Worm (Caenorhabditis elegans): ENCODE measurements around the gene F22F7.11.
"Not testable (repeated sequence)": the region's sequence is repeated elsewhere in the genome, so short reads cannot be mapped to it uniquely, and the experiment has no call there.

The F22F7.11 gene

DNA sequence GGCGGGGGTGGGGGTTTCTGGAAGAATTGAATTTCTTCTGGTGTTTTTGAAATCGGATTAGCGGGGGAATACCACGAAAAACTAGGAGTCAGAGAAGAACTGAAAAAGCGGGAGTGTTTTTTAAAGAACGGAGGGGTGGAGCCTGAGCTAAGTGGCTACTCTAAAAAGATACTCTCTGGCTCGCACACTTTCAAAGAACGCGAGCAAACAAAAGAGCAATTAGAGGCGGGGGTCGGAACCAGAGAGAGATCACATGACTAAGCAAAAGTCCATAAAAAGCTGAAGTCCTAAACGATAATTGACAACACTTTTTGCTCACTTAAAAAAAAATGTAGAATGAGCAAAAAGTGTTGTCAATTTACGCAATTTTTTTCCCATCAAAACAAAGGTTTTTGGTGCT lies 14.7 kb downstream of the F22F7.11 start:
- TF ChIP-seq daf-12 (tag; optimal IDR thresholded peaks at IDR 0.05) = no peak
- TF ChIP-seq skn-1 (tag; optimal IDR thresholded peaks at IDR 0.05) = no peak
- TF ChIP-seq egl-27 (tag; optimal IDR thresholded peaks at IDR 0.05) = no peak
- no peak for TF ChIP-seq ZK546.5 (tag; optimal IDR thresholded peaks at IDR 0.05)
- TF ChIP-seq pha-4 (tag; optimal IDR thresholded peaks at IDR 0.05) = no peak
- TF ChIP-seq nhr-237 (tag; optimal IDR thresholded peaks at IDR 0.05) = no peak
- no peak for TF ChIP-seq nhr-67 (tag; optimal IDR thresholded peaks at IDR 0.05)
- no peak for TF ChIP-seq zag-1 (tag; optimal IDR thresholded peaks at IDR 0.05)
- TF ChIP-seq lin-39 (tag; optimal IDR thresholded peaks at IDR 0.05) = peak; percentile 56
- TF ChIP-seq nhr-23 (tag; optimal IDR thresholded peaks at IDR 0.05) = no peak
- TF ChIP-seq tbx-2 (tag; optimal IDR thresholded peaks at IDR 0.05) = no peak
- peak; percentile 35 for TF ChIP-seq nfya-1 (tag; optimal IDR thresholded peaks at IDR 0.05; ENCODE audit: insufficient read depth)
- no peak for TF ChIP-seq pqm-1 (tag; optimal IDR thresholded peaks at IDR 0.05)
- no peak for TF ChIP-seq ama-1 (optimal IDR thresholded peaks at IDR 0.05)
- no peak for TF ChIP-seq ceh-16 (tag; optimal IDR thresholded peaks at IDR 0.05)

DNA sequence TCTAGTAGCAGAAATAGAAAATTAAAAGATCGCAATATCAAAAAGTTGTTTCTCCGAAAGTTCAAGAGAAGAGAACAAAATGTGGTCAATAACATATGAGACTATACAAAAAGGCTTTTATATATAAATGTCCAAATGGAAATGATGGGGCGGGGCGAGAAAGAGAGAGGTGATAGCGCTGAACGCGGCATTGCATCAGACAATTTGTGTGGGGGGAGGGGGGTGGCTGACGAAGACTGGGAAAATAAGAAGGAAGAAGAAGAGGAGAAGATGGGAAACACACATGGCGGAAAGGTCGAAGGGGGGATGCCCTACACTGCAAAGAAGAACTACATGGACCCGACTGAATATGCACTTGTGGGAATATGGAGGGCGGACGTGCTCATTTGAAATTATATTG lies 15.7 kb downstream of the F22F7.11 start:
- TF ChIP-seq elt-3 (tag; optimal IDR thresholded peaks at IDR 0.05) (no peak), nfya-1 (tag; optimal IDR thresholded peaks at IDR 0.05; ENCODE audit: insufficient read depth) (peak; percentile 52), snpc-4 (tag; optimal IDR thresholded peaks at IDR 0.05) (peak; percentile 23), elt-2 (tag; optimal IDR thresholded peaks at IDR 0.05) (peak; percentile 11), hmg-11 (tag; optimal IDR thresholded peaks at IDR 0.05) (peak; percentile 54), lin-39 (tag; optimal IDR thresholded peaks at IDR 0.05) (peak; percentile 39), fkh-10 (GFP tag; optimal IDR thresholded peaks at IDR 0.05) (peak; percentile 27), jun-1 (tag; optimal IDR thresholded peaks at IDR 0.05) (peak; percentile 86), fkh-2 (tag; optimal IDR thresholded peaks at IDR 0.05) (no peak), mdl-1 (tag; optimal IDR thresholded peaks at IDR 0.05) (no peak)

DNA sequence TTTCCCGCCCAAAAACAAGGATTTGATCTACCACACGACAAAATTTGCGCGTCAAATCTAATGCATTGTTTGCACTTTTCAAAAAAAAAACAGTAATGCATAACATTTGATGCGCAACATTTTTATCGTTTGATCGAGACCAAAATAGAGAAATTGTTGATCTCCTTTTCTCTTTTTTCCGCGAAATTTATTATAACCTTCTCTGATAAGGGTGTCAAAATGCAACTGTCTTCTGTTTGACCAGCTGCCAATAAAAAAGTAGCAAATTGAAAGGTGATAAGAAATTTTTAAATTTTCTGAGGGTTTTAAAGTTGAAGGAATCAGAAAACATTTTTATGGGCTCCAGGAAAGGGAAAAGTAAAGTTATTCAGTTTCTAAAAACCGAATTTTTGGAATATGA lies 17.4 kb downstream of the F22F7.11 start:
- TF ChIP-seq nhr-76 (tag; optimal IDR thresholded peaks at IDR 0.05) (peak; percentile 59), elt-2 (tag; optimal IDR thresholded peaks at IDR 0.05) (peak; percentile 10), nhr-25 (tag; optimal IDR thresholded peaks at IDR 0.05) (no peak)

DNA sequence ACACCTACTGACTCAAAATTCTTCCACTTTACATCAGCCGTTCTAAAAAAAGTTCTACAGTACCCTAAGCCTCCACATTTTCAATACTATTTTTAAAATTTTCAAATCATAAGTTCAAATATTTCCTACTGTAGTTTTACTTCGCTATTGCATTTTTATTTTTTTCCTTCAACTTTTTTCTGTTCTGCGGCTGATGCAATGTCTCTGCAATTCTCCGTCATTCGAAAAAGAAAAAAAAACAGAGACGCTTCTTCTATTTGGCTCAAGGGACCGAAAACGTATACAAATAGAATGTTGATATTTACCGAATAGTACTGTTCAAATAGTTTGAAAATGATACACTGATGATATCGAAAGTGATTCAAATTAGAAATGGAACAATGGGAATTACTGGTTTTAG lies 18.7 kb downstream of the F22F7.11 start:
- TF ChIP-seq nhr-76 (tag; optimal IDR thresholded peaks at IDR 0.05) = no peak
- peak; percentile 28 for TF ChIP-seq jun-1 (tag; optimal IDR thresholded peaks at IDR 0.05)

ce11 chrV:2139918-2140317 lies 20.3 kb downstream of the F22F7.11 start, which contains the start of gene F22F7.7:
Gene F22F7.7, minus strand, starts transcription at chrV:2140042.
- no peak for TF ChIP-seq R02D3.7 (tag; optimal IDR thresholded peaks at IDR 0.05)
- TF ChIP-seq lsy-12 (tag; optimal IDR thresholded peaks at IDR 0.05) = no peak
- no peak for TF ChIP-seq fkh-10 (GFP tag; optimal IDR thresholded peaks at IDR 0.05)
- TF ChIP-seq ceh-82 (tag; optimal IDR thresholded peaks at IDR 0.05) = no peak
- no peak for TF ChIP-seq ztf-4 (tag; optimal IDR thresholded peaks at IDR 0.05)
- no peak for TF ChIP-seq nhr-76 (tag; optimal IDR thresholded peaks at IDR 0.05)
- no peak for TF ChIP-seq hmg-11 (tag; optimal IDR thresholded peaks at IDR 0.05)
- TF ChIP-seq sea-2 (GFP tag; optimal IDR thresholded peaks at IDR 0.05) = no peak

ce11 chrV:2144408-2144807 lies 24.8 kb downstream of the F22F7.11 start, which contains the start of gene F22F7.12:
Gene F22F7.12, minus strand, starts transcription at chrV:2144508.
- TF ChIP-seq lin-15B, nhr-23, nhr-25 (tag; optimal IDR thresholded peaks at IDR 0.05): not testable (repeated sequence)

DNA sequence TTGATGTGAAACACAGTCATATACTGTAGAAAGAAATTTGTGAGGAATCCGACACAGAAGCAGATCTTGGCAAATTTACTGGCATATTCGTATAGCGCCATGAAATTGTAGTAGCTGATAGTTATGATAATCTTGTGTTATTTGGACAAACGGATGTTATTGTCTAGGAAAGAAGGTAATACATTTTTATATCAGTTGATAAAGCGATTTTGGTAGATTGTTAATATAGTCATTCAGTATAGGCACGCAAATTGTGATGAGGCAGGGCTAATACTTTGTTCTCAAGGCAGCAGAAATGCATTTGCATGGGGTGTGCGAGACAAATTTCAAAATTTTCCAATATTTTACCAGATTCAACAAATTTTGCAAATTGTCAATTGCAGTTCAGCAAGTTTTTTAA lies 26.4 kb downstream of the F22F7.11 start, which contains the start of gene str-52:
Gene str-52, minus strand, starts transcription at position 101 of the 400 bp plus-strand sequence.
- TF ChIP-seq nhr-76 (tag; optimal IDR thresholded peaks at IDR 0.05) = no peak

All from whole organism, L3 larva.